Worm (Caenorhabditis elegans): ENCODE results near the gene T26E4.7.
A peak's percentile ranks its signal among the peaks of the same experiment; 100 is the strongest.

T26E4.7 gene

DNA sequence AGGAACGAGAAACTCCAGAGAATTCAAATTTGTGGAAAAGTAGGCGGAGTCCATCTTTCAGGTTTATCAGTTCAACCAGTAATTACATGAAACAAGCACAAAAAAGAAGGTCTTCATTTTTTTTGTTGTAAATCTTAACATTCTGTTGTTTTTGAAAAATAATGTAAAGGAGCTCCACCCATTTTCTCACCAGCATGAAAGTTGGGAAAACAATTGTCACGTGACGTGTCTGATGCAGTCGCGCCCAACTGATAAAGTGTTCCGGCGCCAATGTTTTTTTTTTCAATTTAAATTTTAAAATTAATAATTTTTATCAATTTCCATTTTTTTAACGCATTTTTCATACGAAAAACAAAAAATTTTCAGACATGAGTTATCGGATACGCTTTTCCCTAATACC lies 24.3 kb upstream of the T26E4.7 start, which contains the start of gene F57A10.4:
Gene F57A10.4 (plus strand): TSS at position 367 of the 400 bp plus-strand sequence.
- no peak for TF ChIP-seq unc-39 (tag; optimal IDR thresholded peaks at IDR 0.05)
- no peak for TF ChIP-seq mdl-1 (tag; optimal IDR thresholded peaks at IDR 0.05)
- TF ChIP-seq nhr-12 (tag; optimal IDR thresholded peaks at IDR 0.05), result no peak
- TF ChIP-seq sem-4 (tag; optimal IDR thresholded peaks at IDR 0.05), result no peak
- TF ChIP-seq ama-1 (optimal IDR thresholded peaks at IDR 0.05), result no peak
- no peak for TF ChIP-seq fos-1 (tag; optimal IDR thresholded peaks at IDR 0.05)
- no peak for TF ChIP-seq elt-3 (tag; optimal IDR thresholded peaks at IDR 0.05)
- TF ChIP-seq egl-27 (tag; optimal IDR thresholded peaks at IDR 0.05), result no peak
- no peak for TF ChIP-seq sma-9 (GFP tag; optimal IDR thresholded peaks at IDR 0.05)
- TF ChIP-seq sma-9 (tag; optimal IDR thresholded peaks at IDR 0.05), result no peak
- no peak for TF ChIP-seq nhr-11 (tag; optimal IDR thresholded peaks at IDR 0.05)
- TF ChIP-seq nhr-21 (tag; optimal IDR thresholded peaks at IDR 0.05), result no peak
- no peak for TF ChIP-seq elt-1 (tag; optimal IDR thresholded peaks at IDR 0.05)
- no peak for TF ChIP-seq skn-1 (tag; optimal IDR thresholded peaks at IDR 0.05)
- TF ChIP-seq gmeb-1 (tag; optimal IDR thresholded peaks at IDR 0.05), result no peak
- TF ChIP-seq peb-1 (tag; optimal IDR thresholded peaks at IDR 0.05), result no peak
- no peak for TF ChIP-seq nhr-10 (tag; optimal IDR thresholded peaks at IDR 0.05)
- no peak for TF ChIP-seq mab-5 (tag; optimal IDR thresholded peaks at IDR 0.05)
- TF ChIP-seq nhr-237 (tag; optimal IDR thresholded peaks at IDR 0.05), result no peak

DNA sequence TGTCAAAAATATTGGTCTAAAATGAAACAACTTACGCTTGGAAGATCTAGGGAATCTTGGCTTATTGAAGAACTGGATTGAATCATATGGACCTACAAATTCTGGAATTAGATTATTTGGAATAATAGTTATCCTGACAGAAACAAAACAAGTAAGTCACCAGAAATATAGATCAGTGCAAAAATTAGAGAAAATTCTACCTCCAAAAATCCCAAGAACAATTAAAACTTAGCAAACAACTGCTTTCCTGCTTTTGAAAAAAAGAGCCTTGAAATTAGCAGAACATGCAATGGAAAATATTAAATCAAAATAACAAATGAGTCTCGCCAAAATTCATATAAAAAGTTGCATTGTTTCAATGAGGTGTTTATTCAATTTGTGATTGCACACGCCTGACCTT lies 20.2 kb upstream of the T26E4.7 start, which contains the start of gene nhr-60:
Gene nhr-60 (minus strand): TSS at position 101 of the 400 bp plus-strand sequence.
- TF ChIP-seq nhr-6 (tag; optimal IDR thresholded peaks at IDR 0.05) (no peak), skn-1 (tag; optimal IDR thresholded peaks at IDR 0.05) (no peak)

DNA sequence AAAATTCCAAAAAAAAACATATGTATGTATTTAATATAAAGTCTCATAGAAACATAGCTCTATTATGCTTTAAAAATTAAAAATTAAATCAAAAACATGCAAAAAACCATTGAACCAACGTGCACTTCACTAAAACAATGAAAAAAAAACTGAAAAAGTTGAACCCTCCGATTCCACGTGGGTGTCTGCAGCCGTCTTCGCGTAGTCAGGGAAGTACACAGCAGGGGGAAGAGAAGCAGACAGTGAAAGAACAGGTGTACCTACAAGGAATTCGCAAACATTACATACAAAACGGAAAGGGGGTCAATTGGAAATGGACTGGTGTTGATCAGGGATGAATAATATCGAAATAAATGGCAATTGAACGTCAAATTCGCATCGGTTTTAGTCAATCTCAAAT lies 19.4 kb upstream of the T26E4.7 start:
- TF ChIP-seq sma-9 (GFP tag; optimal IDR thresholded peaks at IDR 0.05) (peak; percentile 29), sma-9 (tag; optimal IDR thresholded peaks at IDR 0.05) (no peak), mdl-1 (tag; optimal IDR thresholded peaks at IDR 0.05) (peak in 1 of 2 experiments; percentile 1), mbf-1 (tag; optimal IDR thresholded peaks at IDR 0.05) (no peak), nhr-10 (tag; optimal IDR thresholded peaks at IDR 0.05) (no peak)

DNA sequence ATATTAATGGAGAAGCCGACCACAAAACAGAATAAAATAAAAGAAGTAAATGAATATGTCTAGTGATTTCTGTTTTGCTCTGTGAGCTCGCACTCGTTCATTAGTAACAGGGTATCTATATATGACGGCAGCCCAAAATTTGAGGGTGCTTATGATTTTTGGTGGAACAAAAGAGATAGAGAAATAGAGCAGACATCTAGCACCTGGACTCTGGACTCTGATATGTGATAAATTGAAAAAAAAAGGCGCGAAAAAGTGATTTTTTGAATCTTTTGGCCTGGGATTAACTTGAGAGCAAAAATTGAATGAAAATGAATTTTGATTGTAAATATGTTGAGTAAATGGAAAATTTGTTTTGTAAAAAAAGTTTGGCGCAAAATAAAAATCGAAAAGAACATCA lies 16.7 kb upstream of the T26E4.7 start, which contains the start of gene nhr-283:
Gene nhr-283 (minus strand): TSS at position 101 of the 400 bp plus-strand sequence.
- no peak for TF ChIP-seq sem-4 (tag; optimal IDR thresholded peaks at IDR 0.05)
- TF ChIP-seq C34F6.9 (tag; optimal IDR thresholded peaks at IDR 0.05), result no peak
- no peak for TF ChIP-seq F13H6.1 (tag; optimal IDR thresholded peaks at IDR 0.05)

DNA sequence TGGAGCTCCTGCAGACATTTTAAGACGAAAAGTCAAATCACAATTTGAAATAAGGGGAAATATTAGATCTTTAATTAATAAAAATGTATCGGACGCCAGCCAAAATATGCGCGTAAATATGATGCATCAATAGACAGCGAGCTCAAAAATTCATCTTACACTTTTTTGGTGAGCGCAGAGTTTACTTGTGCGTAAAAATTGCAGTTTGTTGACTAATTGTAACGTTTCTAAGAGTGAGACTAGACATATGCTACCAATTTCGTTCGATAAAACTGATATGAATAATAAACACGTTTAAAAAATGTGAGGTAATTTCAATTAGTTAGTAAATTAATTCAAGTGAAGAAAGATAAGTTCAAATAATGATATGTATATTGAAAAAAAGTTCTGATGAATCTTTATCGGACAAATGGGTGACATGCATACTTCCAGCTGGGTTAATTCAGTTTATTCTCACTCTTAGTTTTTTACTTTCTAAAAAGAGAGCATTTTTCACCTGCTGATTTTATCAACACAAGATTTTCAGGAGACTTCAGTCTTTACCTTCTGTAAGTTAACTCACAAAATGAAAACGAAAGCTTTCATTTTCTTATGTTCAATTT lies 14.1 kb upstream of the T26E4.7 start, which contains the start of the genes nhr-285 and irld-52:
Gene nhr-285 (minus strand): TSS at position 101 of the 602 bp plus-strand sequence.
Gene irld-52 (plus strand): TSS at position 552 of the 602 bp plus-strand sequence.
- TF ChIP-seq C34F6.9 (tag; optimal IDR thresholded peaks at IDR 0.05) (no peak), zag-1 (tag; optimal IDR thresholded peaks at IDR 0.05) (no peak), ztf-11 (tag; optimal IDR thresholded peaks at IDR 0.05) (no peak), ZK546.5 (tag; optimal IDR thresholded peaks at IDR 0.05) (no peak)

DNA sequence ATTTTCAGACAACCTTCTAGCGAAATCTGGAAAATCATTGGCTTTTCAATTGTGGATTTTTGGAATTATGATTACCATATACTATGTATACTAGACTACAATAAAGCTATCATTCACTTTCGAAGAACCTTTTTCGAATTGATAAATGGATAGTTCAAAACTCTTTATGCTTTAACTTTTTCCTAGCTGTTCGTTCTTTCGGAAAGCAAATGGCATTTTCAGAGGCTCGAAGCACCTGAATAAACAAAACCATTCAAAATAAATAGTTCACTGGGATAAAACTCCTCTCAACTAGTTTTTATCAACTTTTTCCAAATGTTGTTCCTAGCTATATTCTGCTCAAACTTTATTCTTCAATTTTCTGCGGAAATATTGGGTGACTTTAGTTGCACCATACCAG lies 12.3 kb upstream of the T26E4.7 start, which contains the start of gene T26E4.2:
Gene T26E4.2 (plus strand): TSS at position 301 of the 400 bp plus-strand sequence.
- no peak for TF ChIP-seq mbf-1 (tag; optimal IDR thresholded peaks at IDR 0.05)
- TF ChIP-seq nhr-77 (tag; optimal IDR thresholded peaks at IDR 0.05), result no peak
- no peak for TF ChIP-seq nhr-21 (tag; optimal IDR thresholded peaks at IDR 0.05)
- no peak for TF ChIP-seq nhr-10 (tag; optimal IDR thresholded peaks at IDR 0.05)
- no peak for TF ChIP-seq lin-13 (GFP tag; optimal IDR thresholded peaks at IDR 0.05)
- no peak for TF ChIP-seq unc-55 (GFP tag; optimal IDR thresholded peaks at IDR 0.05)
- TF ChIP-seq sma-9 (GFP tag; optimal IDR thresholded peaks at IDR 0.05), result no peak
- TF ChIP-seq sma-9 (tag; optimal IDR thresholded peaks at IDR 0.05), result no peak
- TF ChIP-seq lin-39 (tag; optimal IDR thresholded peaks at IDR 0.05), result no peak
- no peak for TF ChIP-seq nhr-25 (tag; optimal IDR thresholded peaks at IDR 0.05)
- no peak for TF ChIP-seq sem-4 (tag; optimal IDR thresholded peaks at IDR 0.05)
- no peak for TF ChIP-seq elt-1 (tag; optimal IDR thresholded peaks at IDR 0.05)
- TF ChIP-seq nhr-11 (tag; optimal IDR thresholded peaks at IDR 0.05), result no peak
- no peak for TF ChIP-seq crh-2 (tag; optimal IDR thresholded peaks at IDR 0.05)
- TF ChIP-seq C34F6.9 (tag; optimal IDR thresholded peaks at IDR 0.05), result no peak
- no peak for TF ChIP-seq ceh-82 (tag; optimal IDR thresholded peaks at IDR 0.05)
- no peak for TF ChIP-seq dmd-4 (tag; optimal IDR thresholded peaks at IDR 0.05)
- TF ChIP-seq ama-1 (optimal IDR thresholded peaks at IDR 0.05), result no peak
- no peak for TF ChIP-seq lsy-2 (tag; optimal IDR thresholded peaks at IDR 0.05)
- no peak for TF ChIP-seq nhr-237 (tag; optimal IDR thresholded peaks at IDR 0.05)
